Worm (Caenorhabditis elegans) whole organism, L4 larva: Measurements from ENCODE around the gene gldi-9.

ENCODE experiments used
- egl-27 ChIP-seq: sonication (generic microtip); optimal IDR thresholded peaks from 3 replicates; lab custom pipeline; 2017; ENCODE audit warnings: missing biosample characterization, missing genetic modification reagents, missing genetic modification characterization
- fos-1 ChIP-seq: fragments of 150-350 bp; optimal IDR thresholded peaks from 2 replicates; lab custom pipeline; 2014; ENCODE audit warnings: missing biosample characterization, missing genetic modification characterization
- hlh-30 ChIP-seq: sonication (generic microtip); optimal IDR thresholded peaks from 2 replicates; lab custom pipeline; 2017; ENCODE audit warnings: antibody characterized with exemption, mild to moderate bottlenecking, missing genetic modification characterization, missing compliant biosample characterization; ENCODE audit not compliant: insufficient read depth
- nhr-76 ChIP-seq: fragments of 150-350 bp; optimal IDR thresholded peaks from 2 replicates; lab custom pipeline; 2014; ENCODE audit warnings: missing biosample characterization, missing genetic modification characterization
- unc-130 ChIP-seq: sonication (generic microtip); optimal IDR thresholded peaks from 2 replicates; lab custom pipeline; 2016; ENCODE audit warnings: missing genetic modification reagents, missing genetic modification characterization, missing compliant biosample characterization

DNA sequence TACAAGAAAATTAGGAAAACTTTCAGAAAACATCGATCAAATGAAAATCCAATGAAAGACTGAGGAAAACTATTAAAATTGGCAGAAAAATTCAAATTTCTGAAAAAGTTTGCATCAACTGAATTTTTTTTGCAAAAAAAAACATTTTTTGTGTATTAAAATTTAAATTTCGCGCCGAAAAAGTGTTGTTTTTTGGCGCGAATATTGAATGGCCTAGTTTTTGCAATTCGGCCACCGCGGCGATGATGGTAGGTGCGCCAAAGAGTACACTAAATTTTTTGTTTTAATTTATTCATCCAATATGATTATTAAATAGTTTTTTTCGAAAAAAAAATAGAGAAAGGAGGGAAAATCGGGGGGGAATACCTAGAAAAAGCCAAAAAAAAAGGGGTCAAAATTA is 12.9 kb upstream of the gldi-9 start:
- TF ChIP-seq egl-27 (tag; lab: Kevin White, UChicago) (no peak), hlh-30 (no peak), nhr-76 (tag; lab: Kevin White, UChicago) (no peak), unc-130 (no peak), fos-1 (tag; lab: Kevin White, UChicago) (no peak)
